Worm (Caenorhabditis elegans): ENCODE measurements around the gene nlp-36.

The nlp-36 gene

ce11 chrIII:9516148-9516547, 27.6 kb downstream of the nlp-36 start, which contains the start of gene F55H2.7:
Gene F55H2.7 (minus strand): TSS chrIII:9516248.
- no peak for TF ChIP-seq him-1 (tag; optimal IDR thresholded peaks at IDR 0.05)
- no peak for TF ChIP-seq dao-5 (tag; optimal IDR thresholded peaks at IDR 0.05)
- no peak for TF ChIP-seq W03F9.2 (tag; optimal IDR thresholded peaks at IDR 0.05)

- TF ChIP-seq dao-5 (tag; optimal IDR thresholded peaks at IDR 0.05) (no peak), W03F9.2 (tag; optimal IDR thresholded peaks at IDR 0.05) (peak; percentile 95)
Observed at ce11 chrIII:9521410-9522090, 33.0 kb downstream of the nlp-36 start, which contains the start of the genes clu-1 and prp-40. Gene clu-1 (minus strand): TSS chrIII:9521460. Gene prp-40 (plus strand): TSS chrIII:9522075.

ce11 chrIII:9523581-9523980, 35.0 kb downstream of the nlp-36 start, which contains the start of gene mrps-23:
Gene mrps-23 (minus strand): TSS chrIII:9523672.
- no peak for TF ChIP-seq him-1 (tag; optimal IDR thresholded peaks at IDR 0.05)
- TF ChIP-seq dao-5 (tag; optimal IDR thresholded peaks at IDR 0.05) = no peak
- TF ChIP-seq W03F9.2 (tag; optimal IDR thresholded peaks at IDR 0.05) = no peak

ce11 chrIII:9525252-9525651, 36.7 kb downstream of the nlp-36 start, which contains the start of gene trpp-3:
Gene trpp-3 (plus strand): TSS chrIII:9525552.
- TF ChIP-seq W03F9.2 (tag; optimal IDR thresholded peaks at IDR 0.05) = no peak

ce11 chrIII:9526851-9527250, 38.3 kb downstream of the nlp-36 start, which contains the start of gene ZK1098.6:
Gene ZK1098.6 (plus strand): TSS chrIII:9527151.
- TF ChIP-seq him-1 (tag; optimal IDR thresholded peaks at IDR 0.05) (no peak), dao-5 (tag; optimal IDR thresholded peaks at IDR 0.05) (no peak), W03F9.2 (tag; optimal IDR thresholded peaks at IDR 0.05) (no peak)

- no peak for TF ChIP-seq him-1 (tag; optimal IDR thresholded peaks at IDR 0.05)
- TF ChIP-seq W03F9.2 (tag; optimal IDR thresholded peaks at IDR 0.05) = peak; percentile 12
- no peak for TF ChIP-seq dao-5 (tag; optimal IDR thresholded peaks at IDR 0.05)
Observed at ce11 chrIII:9528824-9529223, 40.3 kb downstream of the nlp-36 start, which contains the start of gene ZK1098.2. Gene ZK1098.2 (plus strand): TSS chrIII:9529159.

ce11 chrIII:9538655-9539155, 50.2 kb downstream of the nlp-36 start, which contains the start of gene ZK1098.3:
Gene ZK1098.3 (minus strand): TSS chrIII:9538705.
- TF ChIP-seq him-1 (tag; optimal IDR thresholded peaks at IDR 0.05) (no peak), W03F9.2 (tag; optimal IDR thresholded peaks at IDR 0.05) (no peak), dao-5 (tag; optimal IDR thresholded peaks at IDR 0.05) (no peak)

Data from whole organism, L4/young adult.